Fruit fly (Drosophila melanogaster) whole organism, embryonic: ENCODE data around the gene CG7379.

Experiments used
- Atf6 ChIP-seq: fragments of 200-800 bp; sonication (Bioruptor generic); IDR thresholded peaks from 2 replicates; pipeline ENCODE4 v1.3.6; 2022; ENCODE audit warnings: missing biosample characterization, missing genetic modification characterization
- CG10543 ChIP-seq: fragments of 200-800 bp; sonication (Bioruptor generic); optimal IDR thresholded peaks from 3 replicates; lab custom pipeline; 2017; ENCODE audit warnings: missing biosample characterization, mild to moderate bottlenecking, missing genetic modification characterization, moderate library complexity
- CG11093 ChIP-seq: fragments of 200-800 bp; sonication (Bioruptor generic); IDR thresholded peaks from 3 replicates; pipeline ENCODE4 v1.3.6; 2022; ENCODE audit warnings: missing biosample characterization, missing genetic modification characterization
- CG11696 ChIP-seq: fragments of 200-800 bp; sonication (Bioruptor generic); IDR thresholded peaks from 2 replicates; pipeline ENCODE4 v1.3.6; 2022; ENCODE audit warnings: missing biosample characterization, missing genetic modification characterization
- CG12155 ChIP-seq: fragments of 200-800 bp; sonication (Bioruptor generic); optimal IDR thresholded peaks from 3 replicates; lab custom pipeline; 2016; ENCODE audit warnings: missing biosample characterization, missing genetic modification characterization
- CG1233 ChIP-seq: fragments of 200-800 bp; sonication (Bioruptor generic); optimal IDR thresholded peaks from 4 replicates; lab custom pipeline; 2018; ENCODE audit warnings: missing biosample characterization, mild to moderate bottlenecking, missing genetic modification characterization
- CG12769 ChIP-seq: fragments of 200-800 bp; sonication (Bioruptor generic); optimal IDR thresholded peaks from 2 replicates; lab custom pipeline; 2019; ENCODE audit warnings: missing biosample characterization, mild to moderate bottlenecking, missing genetic modification characterization, moderate library complexity
- CG15479 ChIP-seq: fragments of 200-800 bp; sonication (Bioruptor generic); optimal IDR thresholded peaks from 3 replicates; lab custom pipeline; 2019; ENCODE audit warnings: missing biosample characterization, mild to moderate bottlenecking, missing genetic modification characterization, moderate library complexity
- CG17802 ChIP-seq: fragments of 200-800 bp; sonication (Bioruptor generic); optimal IDR thresholded peaks from 2 replicates; lab custom pipeline; 2018; ENCODE audit warnings: missing biosample characterization, mild to moderate bottlenecking, missing genetic modification characterization, moderate library complexity
- CG17829 ChIP-seq: fragments of 200-800 bp; optimal IDR thresholded peaks from 2 replicates; lab custom pipeline; 2019; ENCODE audit warnings: missing biosample characterization, mild to moderate bottlenecking, missing genetic modification characterization, moderate library complexity
- CG18599 ChIP-seq: fragments of 200-800 bp; sonication (Bioruptor generic); optimal IDR thresholded peaks from 3 replicates; lab custom pipeline; 2017; ENCODE audit warnings: missing biosample characterization, missing genetic modification characterization, mild to moderate bottlenecking, moderate library complexity, missing genetic modification reagents
- CG2712 ChIP-seq: fragments of 200-800 bp; optimal IDR thresholded peaks from 3 replicates; lab custom pipeline; 2019; ENCODE audit warnings: missing biosample characterization, mild to moderate bottlenecking, missing genetic modification characterization, moderate library complexity
- CG31224 ChIP-seq: fragments of 200-800 bp; sonication (Bioruptor generic); IDR thresholded peaks from 2 replicates; pipeline ENCODE4 v1.3.6; 2022; ENCODE audit warnings: missing biosample characterization, missing genetic modification characterization
- CG31441 ChIP-seq: fragments of 200-800 bp; sonication (Bioruptor generic); IDR thresholded peaks from 2 replicates; pipeline ENCODE4 v1.3.6; 2022; ENCODE audit warnings: missing biosample characterization, missing genetic modification characterization
- CG33557 ChIP-seq: fragments of 200-800 bp; sonication (Bioruptor generic); optimal IDR thresholded peaks from 2 replicates; lab custom pipeline; 2019; ENCODE audit warnings: missing biosample characterization, mild to moderate bottlenecking, missing genetic modification characterization, moderate library complexity
- CG4707 ChIP-seq: fragments of 200-800 bp; sonication (Bioruptor generic); optimal IDR thresholded peaks from 2 replicates; lab custom pipeline; 2018; ENCODE audit warnings: missing biosample characterization, mild to moderate bottlenecking, missing genetic modification characterization, moderate library complexity
- CG6175 ChIP-seq: fragments of 200-800 bp; sonication (Bioruptor generic); IDR thresholded peaks from 3 replicates; pipeline ENCODE4 v1.3.6; 2022; ENCODE audit warnings: missing biosample characterization, missing genetic modification characterization
- CG7786 ChIP-seq: fragments of 200-800 bp; sonication (Bioruptor generic); optimal IDR thresholded peaks from 2 replicates; lab custom pipeline; 2016; ENCODE audit warnings: missing biosample characterization, missing genetic modification characterization
- CG7928 ChIP-seq: fragments of 200-800 bp; sonication (Bioruptor generic); optimal IDR thresholded peaks from 2 replicates; lab custom pipeline; 2017; ENCODE audit warnings: missing biosample characterization, mild to moderate bottlenecking, missing genetic modification characterization
- CHES-1-like ChIP-seq: fragments of 200-800 bp; sonication (Bioruptor generic); optimal IDR thresholded peaks from 2 replicates; lab custom pipeline; 2016; ENCODE audit warnings: missing biosample characterization, missing genetic modification characterization
- Dfd ChIP-seq, 2 experiments: fragments of >200 bp; optimal IDR thresholded peaks; 2 replicates each; lab custom pipeline; 2017; ENCODE audit warnings: missing biosample characterization in 2 of 2, missing genetic modification characterization in 2 of 2
- Elba2 ChIP-seq: fragments of 200-800 bp; sonication (Bioruptor generic); optimal IDR thresholded peaks from 3 replicates; lab custom pipeline; 2016; ENCODE audit warnings: missing biosample characterization, missing genetic modification characterization
- Fer3 ChIP-seq: fragments of 200-800 bp; sonication (Bioruptor generic); optimal IDR thresholded peaks from 2 replicates; lab custom pipeline; 2018; ENCODE audit warnings: missing biosample characterization, mild to moderate bottlenecking, missing genetic modification characterization, moderate library complexity
- HHEX ChIP-seq: fragments of 200-800 bp; sonication (Bioruptor generic); optimal IDR thresholded peaks from 3 replicates; lab custom pipeline; 2017; ENCODE audit warnings: missing biosample characterization, mild to moderate bottlenecking, missing genetic modification characterization, missing genetic modification reagents
- HmgD ChIP-seq: fragments of 200-800 bp; sonication (Bioruptor generic); optimal IDR thresholded peaks from 3 replicates; lab custom pipeline; 2016; ENCODE audit warnings: missing biosample characterization, missing genetic modification characterization
- Hr3 ChIP-seq: fragments of 200-800 bp; sonication (Bioruptor generic); optimal IDR thresholded peaks from 3 replicates; lab custom pipeline; 2016; ENCODE audit warnings: missing biosample characterization, missing genetic modification characterization
- NK7.1 ChIP-seq: fragments of 200-800 bp; sonication (Bioruptor generic); optimal IDR thresholded peaks from 3 replicates; lab custom pipeline; 2016; ENCODE audit warnings: missing biosample characterization, missing genetic modification characterization
- Pdp1 ChIP-seq, 2 experiments: fragments of 200-800 bp; sonication (Bioruptor generic); optimal IDR thresholded peaks; 3 replicates each; lab custom pipeline; 2016; ENCODE audit warnings: missing biosample characterization in 2 of 2, missing genetic modification characterization in 2 of 2, mild to moderate bottlenecking in 1 of 2, moderate library complexity in 1 of 2
- Poxn ChIP-seq: fragments of 200-800 bp; sonication (Bioruptor generic); IDR thresholded peaks from 2 replicates; pipeline ENCODE4 v1.3.6; 2022; ENCODE audit warnings: missing biosample characterization, missing genetic modification characterization
- Side ChIP-seq: fragments of 200-800 bp; sonication (Bioruptor generic); optimal IDR thresholded peaks from 2 replicates; lab custom pipeline; 2016; ENCODE audit warnings: missing biosample characterization, missing genetic modification characterization
- Sox102F ChIP-seq: fragments of 200-800 bp; sonication (Bioruptor generic); optimal IDR thresholded peaks from 2 replicates; lab custom pipeline; 2018; ENCODE audit warnings: missing biosample characterization, mild to moderate bottlenecking, missing genetic modification characterization, moderate library complexity
- Sry-β ChIP-seq: fragments of 200-800 bp; sonication (Bioruptor generic); optimal IDR thresholded peaks from 2 replicates; lab custom pipeline; 2018; ENCODE audit warnings: missing biosample characterization, mild to moderate bottlenecking, missing genetic modification characterization, moderate library complexity
- Xrp1 ChIP-seq: fragments of 200-800 bp; sonication (Bioruptor generic); IDR thresholded peaks from 2 replicates; pipeline ENCODE4 v1.3.6; 2022; ENCODE audit warnings: missing biosample characterization, missing genetic modification characterization
- ac ChIP-seq: fragments of 200-800 bp; sonication (Bioruptor generic); optimal IDR thresholded peaks from 3 replicates; lab custom pipeline; 2017; ENCODE audit warnings: missing biosample characterization, mild to moderate bottlenecking, missing genetic modification characterization
- bowl ChIP-seq: fragments of 200-800 bp; sonication (Bioruptor generic); IDR thresholded peaks from 2 replicates; pipeline ENCODE4 v1.3.6; 2022; ENCODE audit warnings: missing biosample characterization, missing genetic modification characterization
- br ChIP-seq: fragments of >200 bp; optimal IDR thresholded peaks from 2 replicates; lab custom pipeline; 2017
- croc ChIP-seq: fragments of 200-800 bp; sonication (Bioruptor generic); conservative IDR thresholded peaks from 3 replicates; pipeline ENCODE4 v1.3.6; 2022; ENCODE audit warnings: missing biosample characterization, missing genetic modification characterization
- da ChIP-seq: fragments of 200-800 bp; sonication (Bioruptor generic); optimal IDR thresholded peaks from 2 replicates; lab custom pipeline; 2016; ENCODE audit warnings: missing biosample characterization, missing genetic modification characterization
- dati ChIP-seq: fragments of 200-800 bp; sonication (Bioruptor generic); IDR thresholded peaks from 2 replicates; pipeline ENCODE4 v1.3.6; 2022; ENCODE audit warnings: missing biosample characterization, missing genetic modification characterization
- ewg ChIP-seq: fragments of 200-800 bp; sonication (Bioruptor generic); optimal IDR thresholded peaks from 3 replicates; lab custom pipeline; 2017; ENCODE audit warnings: mild to moderate bottlenecking, missing biosample characterization, missing genetic modification reagents, missing genetic modification characterization
- gce ChIP-seq: fragments of 200-800 bp; sonication (Bioruptor generic); IDR thresholded peaks from 3 replicates; pipeline ENCODE4 v1.3.6; 2022; ENCODE audit warnings: missing biosample characterization, missing genetic modification characterization
- gro ChIP-seq: fragments of 200-800 bp; sonication (Bioruptor generic); optimal IDR thresholded peaks from 2 replicates; lab custom pipeline; 2016; ENCODE audit warnings: missing biosample characterization, missing genetic modification characterization
- hth ChIP-seq: fragments of >200 bp; optimal IDR thresholded peaks from 2 replicates; lab custom pipeline; 2017; ENCODE audit warnings: inconsistent platforms
- ken ChIP-seq: fragments of 200-800 bp; sonication (Bioruptor generic); IDR thresholded peaks from 3 replicates; pipeline ENCODE4 v1.3.6; 2022; ENCODE audit warnings: missing biosample characterization, missing genetic modification characterization
- peb ChIP-seq: fragments of 200-800 bp; sonication (Bioruptor generic); IDR thresholded peaks from 2 replicates; pipeline ENCODE4 v1.3.6; 2022; ENCODE audit warnings: missing biosample characterization, missing genetic modification characterization
- sc ChIP-seq, 3 experiments: fragments of >200 bp in 2 of 3; fragments of 200-800 bp in 1 of 3; sonication (Bioruptor generic) in 1 of 3; optimal IDR thresholded peaks; 2 replicates in 2 of 3; 3 replicates in 1 of 3; lab custom pipeline; 2017; ENCODE audit warnings: mild to moderate bottlenecking in 1 of 3, missing biosample characterization in 1 of 3, missing genetic modification characterization in 1 of 3, missing genetic modification reagents in 1 of 3
- tna ChIP-seq: fragments of 200-800 bp; sonication (Bioruptor generic); IDR thresholded peaks from 2 replicates; pipeline ENCODE4 v1.3.6; 2022; ENCODE audit warnings: missing biosample characterization, missing genetic modification characterization; ENCODE audit not compliant: partially characterized antibody
- zfh1 ChIP-seq: fragments of 200-800 bp; sonication (Bioruptor generic); IDR thresholded peaks from 3 replicates; pipeline ENCODE4 v1.3.6; 2022; ENCODE audit warnings: missing biosample characterization, missing genetic modification characterization
- zfh2 ChIP-seq: fragments of 200-800 bp; sonication (Bioruptor generic); optimal IDR thresholded peaks from 2 replicates; lab custom pipeline; 2016; ENCODE audit warnings: missing biosample characterization, missing genetic modification characterization

Gene CG7379

DNA sequence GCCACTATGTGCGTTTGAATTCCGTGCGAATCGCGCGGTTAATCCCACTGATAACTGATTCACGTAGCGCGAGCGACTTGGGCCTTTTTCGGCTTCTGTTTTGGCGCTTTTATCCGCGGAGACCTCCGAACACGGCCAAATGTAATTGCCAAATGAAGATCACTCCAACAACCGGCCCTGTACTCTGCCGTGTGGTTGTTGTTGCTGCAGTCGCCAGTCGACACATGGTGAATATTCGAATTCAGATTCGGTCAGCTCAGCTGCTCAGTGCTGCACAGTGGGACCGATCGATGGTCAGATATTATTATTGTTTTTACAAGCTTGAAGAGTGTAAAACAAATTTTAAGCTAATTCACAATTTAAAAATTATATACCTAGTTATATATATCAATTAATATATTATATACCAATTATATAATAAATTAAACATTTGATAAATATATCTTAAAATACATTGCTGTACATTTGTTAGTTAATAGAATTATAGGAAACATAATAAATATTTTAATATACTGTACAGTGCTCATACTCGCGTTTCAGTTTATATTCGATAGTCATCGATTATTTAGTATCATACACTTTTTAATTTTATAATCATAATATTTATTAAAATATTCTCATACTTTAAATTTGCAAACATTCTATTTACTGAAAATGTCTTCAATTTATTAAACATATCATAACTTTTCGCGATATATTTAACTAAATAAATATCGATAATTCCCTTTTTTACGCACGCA lies 3.6 kb downstream of the CG7379 start, which contains the start of gene CG43102 (continued):
- TF ChIP-seq Hr3 (peak; percentile 62), Poxn (GFP tag; lab: Robert Waterston, UW) (no peak), CG7786 (GFP tag; lab: Kevin White, UChicago) (peak; percentile 28), Atf6 (GFP tag; lab: Robert Waterston, UW) (peak; percentile 38; the same call in 1 of the 2 replicates), tna (GFP tag; lab: Robert Waterston, UW) (no peak; the same call in none of the 2 replicates), bowl (peak; percentile 50; the same call in 1 of the 2 replicates), gro (GFP tag; lab: Kevin White, UChicago) (peak; percentile 38), CG33557 (GFP tag; lab: Kevin White, UChicago) (peak; percentile 42), Dfd (GFP tag; optimal IDR thresholded peaks at IDR 0.05; lab: Kevin White, UChicago) (no peak), CG31441 (peak; percentile 83), peb (GFP tag; lab: Robert Waterston, UW) (no peak), CG17829 (tag; lab: Kevin White, UChicago) (peak; percentile 78), CG15479 (GFP tag; lab: Kevin White, UChicago) (no peak), Xrp1 (peak; percentile 71), Fer3 (tag; lab: Kevin White, UChicago) (peak; percentile 74), sc (optimal IDR thresholded peaks at IDR 0.05; lab: Kevin White, UChicago) (no peak), sc (GFP tag; optimal IDR thresholded peaks at IDR 0.05; lab: Kevin White, UChicago) (peak; percentile 2), CG31224 (GFP tag; lab: Robert Waterston, UW) (peak; percentile 62), NK7.1 (GFP tag; lab: Kevin White, UChicago) (no peak), ken (GFP tag; lab: Robert Waterston, UW) (peak; percentile 72), Elba2 (GFP tag; lab: Kevin White, UChicago) (no peak), CG2712 (peak; percentile 77), croc (GFP tag; lab: Robert Waterston, UW) (no peak; the same call in 2 of the 3 replicates), da (GFP tag; lab: Kevin White, UChicago) (peak; percentile 24), Sry-β (GFP tag; lab: Kevin White, UChicago) (no peak), hth (lab: Kevin White, UChicago) (no peak), CG7928 (GFP tag; lab: Kevin White, UChicago) (no peak), CG10543 (peak; percentile 76), dati (GFP tag; lab: Robert Waterston, UW) (no peak), ewg (GFP tag; lab: Kevin White, UChicago) (no peak), HmgD (GFP tag; lab: Kevin White, UChicago) (no peak), CG4707 (peak; percentile 91), CG11093 (GFP tag; lab: Robert Waterston, UW) (peak; percentile 62; the same call in 2 of the 3 replicates), Side (peak; percentile 53), HHEX (GFP tag; lab: Kevin White, UChicago) (peak; percentile 61), CHES-1-like (GFP tag; lab: Kevin White, UChicago) (no peak), br (lab: Kevin White, UChicago) (no peak), Sox102F (GFP tag; lab: Kevin White, UChicago) (peak; percentile 72), CG17802 (peak; percentile 52), zfh1 (GFP tag; lab: Robert Waterston, UW) (peak; percentile 69; the same call in 2 of the 3 replicates), CG6175 (peak; percentile 71; the same call in 2 of the 3 replicates), ac (peak; percentile 21), zfh2 (GFP tag; lab: Kevin White, UChicago) (peak; percentile 49), gce (GFP tag; lab: Robert Waterston, UW) (peak; percentile 47; the same call in 1 of the 3 replicates), CG1233 (peak; percentile 50), CG11696 (GFP tag; lab: Robert Waterston, UW) (peak; percentile 65; the same call in 1 of the 2 replicates), CG18599 (peak; percentile 79), CG12769 (tag; lab: Kevin White, UChicago) (peak; percentile 87), Pdp1 (GFP tag; optimal IDR thresholded peaks at IDR 0.05; lab: Kevin White, UChicago) (peak; percentile 48 to 58), CG12155 (GFP tag; lab: Kevin White, UChicago) (peak; percentile 19)
